Worm (Caenorhabditis elegans): Measurements from ENCODE around the gene C43D7.8.

DNA sequence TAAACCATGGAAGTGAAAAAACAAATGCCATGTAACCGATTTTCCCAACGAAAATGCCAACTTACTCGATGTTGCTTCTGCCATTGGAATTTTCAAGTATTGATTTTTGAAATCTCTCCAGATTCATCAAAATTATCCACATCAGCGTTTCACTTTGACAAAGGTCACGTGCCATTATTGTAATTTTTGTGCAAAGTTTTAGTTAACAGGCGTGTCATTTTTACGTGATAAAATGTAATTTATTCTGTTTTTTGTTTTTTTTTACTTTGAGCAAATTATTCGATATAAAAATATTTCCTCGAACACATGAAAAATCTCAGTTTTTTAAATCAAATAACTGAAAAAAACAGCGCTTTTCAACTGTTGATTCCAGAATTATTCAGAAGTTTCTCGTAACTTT is 48.9 kb downstream of the C43D7.8 start, which contains the start of gene F21D9.2:
- TF ChIP-seq nhr-12 (tag; optimal IDR thresholded peaks at IDR 0.05) (no peak), ztf-11 (tag; optimal IDR thresholded peaks at IDR 0.05) (no peak)

Measured in whole organism, mixed stage, embryonic.